Fruit fly (Drosophila melanogaster) whole organism, adult: Measurements from ENCODE around the gene CG5568.

Source experiments
- CG11617 ChIP-seq: fragments of 200-800 bp; sonication (Bioruptor generic); optimal IDR thresholded peaks from 2 replicates; lab custom pipeline; 2017; ENCODE audit warnings: mild to moderate bottlenecking, missing biosample characterization, missing genetic modification reagents, missing genetic modification characterization
- CG12768 ChIP-seq: fragments of 200-800 bp; sonication (Bioruptor generic); optimal IDR thresholded peaks from 2 replicates; lab custom pipeline; 2017; ENCODE audit warnings: missing biosample characterization, missing genetic modification characterization, mild to moderate bottlenecking, moderate library complexity, missing genetic modification reagents
- CG14711 ChIP-seq: fragments of 200-800 bp; sonication (Bioruptor generic); optimal IDR thresholded peaks from 2 replicates; lab custom pipeline; 2018; ENCODE audit warnings: missing biosample characterization, mild to moderate bottlenecking, missing genetic modification characterization, moderate library complexity
- CG33017 ChIP-seq: fragments of 200-800 bp; sonication (Bioruptor generic); optimal IDR thresholded peaks from 2 replicates; lab custom pipeline; 2018; ENCODE audit warnings: missing biosample characterization, mild to moderate bottlenecking, missing genetic modification characterization, moderate library complexity
- CG5204 ChIP-seq: fragments of 200-800 bp; sonication (Bioruptor generic); optimal IDR thresholded peaks from 2 replicates; lab custom pipeline; 2016; ENCODE audit warnings: missing biosample characterization, missing genetic modification characterization
- CG7045 ChIP-seq: fragments of 200-800 bp; sonication (Bioruptor generic); optimal IDR thresholded peaks from 2 replicates; lab custom pipeline; 2017; ENCODE audit warnings: missing biosample characterization, mild to moderate bottlenecking, missing genetic modification characterization
- CG7101 ChIP-seq: fragments of 200-800 bp; sonication (Bioruptor generic); optimal IDR thresholded peaks from 2 replicates; lab custom pipeline; 2018; ENCODE audit warnings: missing biosample characterization, mild to moderate bottlenecking, missing genetic modification characterization, moderate library complexity
- Hr96 ChIP-seq: fragments of 200-800 bp; sonication (Bioruptor generic); optimal IDR thresholded peaks from 2 replicates; lab custom pipeline; 2016; ENCODE audit warnings: missing biosample characterization, missing genetic modification characterization
- Mnt ChIP-seq: fragments of 200-800 bp; sonication (Bioruptor generic); optimal IDR thresholded peaks from 2 replicates; lab custom pipeline; 2016; ENCODE audit warnings: missing biosample characterization, mild to moderate bottlenecking, missing genetic modification characterization
- cic ChIP-seq: fragments of 200-800 bp; sonication (Bioruptor generic); optimal IDR thresholded peaks from 2 replicates; lab custom pipeline; 2017; ENCODE audit warnings: missing biosample characterization, mild to moderate bottlenecking, missing genetic modification characterization, moderate library complexity
- kay ChIP-seq: fragments of 200-800 bp; sonication (Bioruptor generic); peaks from one replicate; lab custom pipeline; 2016; ENCODE audit warnings: missing biosample characterization, missing genetic modification characterization, borderline replicate concordance
- ovo ChIP-seq: fragments of 200-800 bp; sonication (Bioruptor generic); optimal IDR thresholded peaks from 2 replicates; lab custom pipeline; 2016; ENCODE audit warnings: missing biosample characterization, missing genetic modification characterization
- tj ChIP-seq: fragments of 200-800 bp; sonication (Bioruptor generic); optimal IDR thresholded peaks from 3 replicates; lab custom pipeline; 2017; ENCODE audit warnings: missing biosample characterization, mild to moderate bottlenecking, missing genetic modification characterization, moderate library complexity
- toe ChIP-seq: fragments of 200-800 bp; sonication (Bioruptor generic); optimal IDR thresholded peaks from 2 replicates; lab custom pipeline; 2016; ENCODE audit warnings: missing biosample characterization, missing genetic modification characterization

- TF ChIP-seq CG5204 (GFP tag; lab: Kevin White, UChicago) (no peak), kay (no peak), cic (GFP tag; lab: Kevin White, UChicago) (no peak), ovo (GFP tag; lab: Kevin White, UChicago) (peak; percentile 16), toe (GFP tag; lab: Kevin White, UChicago) (no peak), CG33017 (no peak), CG7101 (tag; lab: Kevin White, UChicago) (no peak), CG7045 (GFP tag; lab: Kevin White, UChicago) (no peak), Mnt (GFP tag; lab: Kevin White, UChicago) (no peak), Hr96 (GFP tag; lab: Kevin White, UChicago) (no peak), CG14711 (tag; lab: Kevin White, UChicago) (no peak), CG11617 (GFP tag; lab: Kevin White, UChicago) (no peak), CG12768 (GFP tag; lab: Kevin White, UChicago) (no peak), tj (GFP tag; lab: Kevin White, UChicago) (no peak)
These were observed 31.0 kb downstream of the CG5568 start, which contains the start of gene QC for dm6 chr3L:5902189-5902765.
